Fruit fly (Drosophila melanogaster): ENCODE measurements around the gene CG7382.

CG7382 gene

DNA sequence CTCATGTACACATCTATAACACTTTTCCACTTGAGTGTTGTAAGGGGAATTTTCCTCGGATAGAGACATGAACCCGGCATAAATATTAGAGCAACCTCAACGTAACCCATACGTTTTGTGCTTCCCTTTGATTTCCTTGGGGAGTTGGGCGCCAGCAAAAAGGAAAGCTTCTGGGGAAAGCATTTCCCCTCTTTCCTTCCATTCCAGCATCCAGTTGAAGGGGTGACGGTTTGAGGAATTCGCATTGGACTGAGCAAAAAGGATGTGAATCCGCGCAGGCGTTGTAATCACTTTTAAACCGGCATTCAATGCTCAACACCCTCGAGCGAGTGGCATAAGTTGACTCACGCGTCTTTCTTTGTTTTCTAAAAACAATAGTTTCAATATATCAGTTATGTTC is 4.8 kb downstream of the CG7382 start:
- no peak for TF ChIP-seq GATAd (GFP tag; optimal IDR thresholded peaks at IDR 0.05)
- TF ChIP-seq Myc (optimal IDR thresholded peaks at IDR 0.05): no peak
- no peak for TF ChIP-seq fru (GFP tag; optimal IDR thresholded peaks at IDR 0.05)
- TF ChIP-seq lola (GFP tag; optimal IDR thresholded peaks at IDR 0.05): no peak
- TF ChIP-seq Rel (GFP tag; optimal IDR thresholded peaks at IDR 0.05): no peak
- TF ChIP-seq Rel (tag; optimal IDR thresholded peaks at IDR 0.05): no peak
- no peak for TF ChIP-seq Abd-B (GFP tag; optimal IDR thresholded peaks at IDR 0.05)
- no peak for TF ChIP-seq Hnf4 (GFP tag; optimal IDR thresholded peaks at IDR 0.05)
- no peak for TF ChIP-seq rgr (GFP tag; optimal IDR thresholded peaks at IDR 0.05)
- no peak for TF ChIP-seq Mio (GFP tag; optimal IDR thresholded peaks at IDR 0.05)
- TF ChIP-seq Dfd (GFP tag; optimal IDR thresholded peaks at IDR 0.05): no peak
- no peak for TF ChIP-seq woc (GFP tag; optimal IDR thresholded peaks at IDR 0.05)
- TF ChIP-seq Vsx2 (GFP tag; optimal IDR thresholded peaks at IDR 0.05; ENCODE audit: partially characterized antibody): no peak
- no peak for TF ChIP-seq dl (GFP tag; optimal IDR thresholded peaks at IDR 0.05; ENCODE audit: insufficient read depth in 1 of 2, partially characterized antibody in 2 of 2)
- no peak for TF ChIP-seq br (GFP tag; optimal IDR thresholded peaks at IDR 0.05)
- no peak for TF ChIP-seq CrebA (GFP tag; optimal IDR thresholded peaks at IDR 0.05; ENCODE audit: borderline replicate concordance)
- TF ChIP-seq jim (GFP tag; optimal IDR thresholded peaks at IDR 0.05): no peak
- no peak for TF ChIP-seq Hr83 (GFP tag; optimal IDR thresholded peaks at IDR 0.05; ENCODE audit: poor library complexity, severe bottlenecking)
- TF ChIP-seq Dif (GFP tag; optimal IDR thresholded peaks at IDR 0.05; ENCODE audit: partially characterized antibody): no peak
- TF ChIP-seq OdsH (GFP tag; optimal IDR thresholded peaks at IDR 0.05): no peak
- no peak for TF ChIP-seq CG32264 (GFP tag; optimal IDR thresholded peaks at IDR 0.05)

DNA sequence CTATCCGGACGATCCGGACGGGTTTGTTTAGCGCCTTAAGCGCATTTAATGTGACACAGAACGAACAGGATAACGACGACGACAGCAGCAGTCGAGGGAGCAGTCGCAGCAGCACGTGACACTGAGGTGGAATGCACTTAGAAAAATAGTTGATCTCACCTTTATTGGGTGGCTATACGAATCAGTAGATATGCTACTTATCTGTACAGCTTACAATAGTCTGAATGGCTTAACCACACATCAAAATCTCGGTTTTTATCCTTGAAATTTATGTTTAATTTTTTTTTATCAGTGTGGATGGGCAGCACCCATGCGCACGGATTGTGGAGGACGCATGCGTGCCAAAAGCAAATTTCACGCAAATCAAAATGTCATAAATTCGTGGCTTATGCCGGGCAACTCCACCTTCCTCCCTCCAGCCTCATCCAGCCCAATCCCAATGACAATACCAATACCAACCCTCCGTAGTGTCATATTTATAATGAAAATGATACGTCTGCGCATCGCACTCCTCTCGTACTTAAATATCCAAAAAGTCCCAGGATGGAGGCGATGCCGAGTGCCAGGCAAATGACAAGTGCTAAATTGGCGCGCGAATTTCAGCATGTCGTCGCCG is 11.8 kb downstream of the CG7382 start:
- TF ChIP-seq HLH106 (tag; optimal IDR thresholded peaks at IDR 0.05) (peak; percentile 16), foxo (GFP tag; optimal IDR thresholded peaks at IDR 0.05) (peak in 1 of 2 experiments; percentile 64), sage (GFP tag; optimal IDR thresholded peaks at IDR 0.05) (no peak)

DNA sequence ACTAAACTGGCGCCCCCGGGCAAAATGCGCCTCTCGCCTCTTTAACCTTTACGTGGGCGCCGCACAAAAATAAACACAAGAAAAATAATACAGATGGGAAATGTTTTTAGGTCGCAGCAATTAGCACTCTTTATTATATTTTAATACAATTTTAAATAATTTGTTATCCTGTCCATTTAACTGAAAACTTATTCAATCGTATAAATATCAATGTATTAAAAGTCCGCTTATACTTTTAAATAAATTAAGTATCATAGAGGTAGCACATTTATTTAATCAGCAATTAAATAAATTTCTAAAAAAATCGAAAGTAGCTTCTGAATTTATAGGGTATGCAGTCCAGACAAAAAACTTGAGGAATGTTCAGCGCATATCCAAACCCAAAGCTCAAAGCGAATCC is 12.6 kb downstream of the CG7382 start:
- TF ChIP-seq CG9705 (GFP tag; optimal IDR thresholded peaks at IDR 0.05): no peak
- no peak for TF ChIP-seq CG32264 (GFP tag; optimal IDR thresholded peaks at IDR 0.05)
- TF ChIP-seq Sp1 (GFP tag; optimal IDR thresholded peaks at IDR 0.05): no peak
- TF ChIP-seq Jra (GFP tag; optimal IDR thresholded peaks at IDR 0.05): no peak
- no peak for TF ChIP-seq dsf (GFP tag; optimal IDR thresholded peaks at IDR 0.05; ENCODE audit: borderline replicate concordance)
- TF ChIP-seq ey (GFP tag; optimal IDR thresholded peaks at IDR 0.05): no peak

DNA sequence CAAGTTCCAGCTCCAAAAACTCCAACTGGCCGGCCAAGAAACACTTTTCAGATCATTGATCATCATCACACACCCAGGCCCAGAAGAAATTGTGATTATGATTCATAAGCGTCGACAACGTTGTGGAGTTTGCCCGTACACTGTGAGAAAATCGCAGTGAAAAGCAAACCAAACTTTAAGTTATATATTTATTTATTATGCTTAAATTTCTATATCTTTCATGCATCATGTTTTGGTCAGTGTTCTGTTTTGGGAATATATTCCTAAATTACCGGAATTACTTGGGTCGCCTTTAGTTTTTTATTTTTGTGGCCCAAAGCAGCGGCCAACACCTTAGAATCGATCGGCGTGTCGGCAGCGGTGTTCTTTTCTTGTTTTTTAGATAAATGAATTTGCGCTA is 14.6 kb downstream of the CG7382 start:
- TF ChIP-seq Hnf4 (GFP tag; optimal IDR thresholded peaks at IDR 0.05) (peak; percentile 61), Vsx2 (GFP tag; optimal IDR thresholded peaks at IDR 0.05; ENCODE audit: partially characterized antibody) (no peak), lola (GFP tag; optimal IDR thresholded peaks at IDR 0.05) (no peak), CG32264 (GFP tag; optimal IDR thresholded peaks at IDR 0.05) (no peak), foxo (GFP tag; optimal IDR thresholded peaks at IDR 0.05) (peak in 1 of 2 experiments; percentile 34), CrebA (GFP tag; optimal IDR thresholded peaks at IDR 0.05; ENCODE audit: borderline replicate concordance) (no peak), Dfd (GFP tag; optimal IDR thresholded peaks at IDR 0.05) (no peak), h (GFP tag; optimal IDR thresholded peaks at IDR 0.05) (peak; percentile 19), br (GFP tag; optimal IDR thresholded peaks at IDR 0.05) (peak; percentile 40), ey (GFP tag; optimal IDR thresholded peaks at IDR 0.05) (peak; percentile 28), tai (GFP tag; optimal IDR thresholded peaks at IDR 0.05) (no peak), sage (GFP tag; optimal IDR thresholded peaks at IDR 0.05) (no peak), Hr83 (GFP tag; optimal IDR thresholded peaks at IDR 0.05; ENCODE audit: poor library complexity, severe bottlenecking) (no peak), OdsH (GFP tag; optimal IDR thresholded peaks at IDR 0.05) (peak; percentile 40), CG9705 (GFP tag; optimal IDR thresholded peaks at IDR 0.05) (no peak), sv (GFP tag; optimal IDR thresholded peaks at IDR 0.05) (no peak), pan (optimal IDR thresholded peaks at IDR 0.05) (no peak), psq (GFP tag; optimal IDR thresholded peaks at IDR 0.05) (peak; percentile 30), dmrt93B (GFP tag; optimal IDR thresholded peaks at IDR 0.05) (no peak), fru (GFP tag; optimal IDR thresholded peaks at IDR 0.05) (peak; percentile 55), HLH106 (tag; optimal IDR thresholded peaks at IDR 0.05) (peak; percentile 12), GATAd (GFP tag; optimal IDR thresholded peaks at IDR 0.05) (no peak), Sp1 (GFP tag; optimal IDR thresholded peaks at IDR 0.05) (peak; percentile 32), rgr (GFP tag; optimal IDR thresholded peaks at IDR 0.05) (no peak), brk (GFP tag; optimal IDR thresholded peaks at IDR 0.05) (no peak), Rel (GFP tag; optimal IDR thresholded peaks at IDR 0.05) (no peak), Rel (tag; optimal IDR thresholded peaks at IDR 0.05) (no peak), dl (GFP tag; optimal IDR thresholded peaks at IDR 0.05; ENCODE audit: insufficient read depth in 1 of 2, partially characterized antibody in 2 of 2) (no peak), woc (GFP tag; optimal IDR thresholded peaks at IDR 0.05) (no peak)

Data from whole organism, wandering third instar larva.